Worm (Caenorhabditis elegans) whole organism, young adult: Measurements from ENCODE around the gene cha-1.

Source experiments
- ama-1 ChIP-seq, 3 experiments: fragments of 150-350 bp in 1 of 3; sonication (generic microtip) in 2 of 3; optimal IDR thresholded peaks; 2 replicates each; lab custom pipeline; 2014 to 2018; ENCODE audit warnings: missing biosample characterization in 2 of 3, missing genetic modification characterization in 2 of 3, missing genetic modification reagents in 2 of 3
- snpc-1.3 ChIP-seq: sonication (generic microtip); optimal IDR thresholded peaks from 2 replicates; lab custom pipeline; 2017; ENCODE audit warnings: missing genetic modification characterization, mild to moderate bottlenecking, missing compliant biosample characterization, antibody characterized with exemption, moderate library complexity, missing genotype, missing genetic modification reagents; ENCODE audit not compliant: insufficient read depth
- snpc-4 ChIP-seq, 5 experiments: fragments of 150-350 bp in 1 of 5; sonication (generic microtip) in 4 of 5; optimal IDR thresholded peaks; 2 replicates each; lab custom pipeline; 2014 to 2018; ENCODE audit warnings: missing genetic modification characterization in 5 of 5, missing biosample characterization in 3 of 5, antibody characterized with exemption in 2 of 5, mild to moderate bottlenecking in 2 of 5, missing compliant biosample characterization in 2 of 5, missing genotype in 2 of 5, moderate library complexity in 2 of 5, missing genetic modification reagents in 1 of 5

DNA sequence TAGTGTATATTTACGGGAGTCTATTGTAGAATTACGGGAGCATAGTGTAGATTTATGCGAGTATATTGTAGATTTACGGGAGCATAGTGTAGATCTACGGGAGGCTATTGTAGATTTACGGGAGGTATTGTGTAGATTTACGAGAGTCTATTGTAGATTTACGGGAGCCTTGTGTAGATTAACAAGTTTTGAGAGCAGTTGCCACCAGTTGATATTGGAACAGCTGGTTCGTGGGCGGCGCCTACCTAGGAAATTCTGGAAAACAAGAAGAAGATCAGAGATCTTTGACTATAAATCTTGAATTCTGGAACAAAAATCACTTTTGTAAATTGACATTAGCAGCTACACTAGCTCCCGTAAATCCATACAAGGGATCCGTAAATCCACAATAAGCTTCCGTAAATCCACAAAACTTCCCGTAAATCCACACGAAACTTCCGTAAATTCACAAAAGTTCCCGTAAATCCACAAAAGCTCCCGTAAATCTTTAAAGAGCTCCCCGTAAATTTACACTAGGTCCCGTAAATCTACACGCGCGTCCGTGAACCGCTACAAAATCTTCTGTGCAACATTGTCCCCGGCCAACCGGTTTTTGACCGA, 28.4 kb upstream of the cha-1 start:
- TF ChIP-seq snpc-1.3 (no peak), snpc-4 (GFP tag; optimal IDR thresholded peaks at IDR 0.05; lab: Kevin White, UChicago) (no peak), snpc-4 (tag; optimal IDR thresholded peaks at IDR 0.05; lab: Kevin White, UChicago) (no peak), ama-1 (optimal IDR thresholded peaks at IDR 0.05; lab: Kevin White, UChicago) (no peak), ama-1 (GFP tag; optimal IDR thresholded peaks at IDR 0.05; lab: Kevin White, UChicago) (no peak)
